Fruit fly (Drosophila melanogaster): Measurements from ENCODE around the gene Nepl14.

DNA sequence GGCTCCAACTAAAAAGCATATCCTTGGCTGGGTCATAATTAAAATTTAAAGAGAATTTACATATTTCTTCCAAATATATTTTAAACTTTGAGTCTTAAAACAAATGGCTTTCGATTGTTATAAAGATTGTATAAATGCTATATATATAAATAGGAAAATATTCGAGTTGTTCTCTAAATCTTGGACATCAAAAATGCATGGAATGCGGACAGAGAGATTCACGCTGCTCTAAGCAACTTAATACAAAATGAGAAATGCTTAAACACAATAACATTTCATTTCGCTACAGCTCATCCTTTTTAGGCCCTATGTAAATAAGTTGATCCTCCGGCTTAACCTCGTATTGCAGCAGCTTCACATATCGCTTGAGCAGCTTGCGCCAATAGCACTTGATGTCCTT, 14.6 kb downstream of the Nepl14 start, which contains the start of gene CG31139:
- TF ChIP-seq Ets96B (tag; optimal IDR thresholded peaks at IDR 0.05) (no peak), CG3032 (tag; optimal IDR thresholded peaks at IDR 0.05) (no peak), CG9139 (GFP tag; optimal IDR thresholded peaks at IDR 0.05) (no peak), dac (GFP tag; optimal IDR thresholded peaks at IDR 0.05) (no peak), OdsH (GFP tag; optimal IDR thresholded peaks at IDR 0.05) (no peak), CG16779 (tag; optimal IDR thresholded peaks at IDR 0.05) (no peak), CG6276 (GFP tag; optimal IDR thresholded peaks at IDR 0.05) (no peak), Eip78C (GFP tag) (no peak)

All from whole organism, prepupa.